Worm (Caenorhabditis elegans): Measurements from ENCODE around the gene C27D8.3.

DNA sequence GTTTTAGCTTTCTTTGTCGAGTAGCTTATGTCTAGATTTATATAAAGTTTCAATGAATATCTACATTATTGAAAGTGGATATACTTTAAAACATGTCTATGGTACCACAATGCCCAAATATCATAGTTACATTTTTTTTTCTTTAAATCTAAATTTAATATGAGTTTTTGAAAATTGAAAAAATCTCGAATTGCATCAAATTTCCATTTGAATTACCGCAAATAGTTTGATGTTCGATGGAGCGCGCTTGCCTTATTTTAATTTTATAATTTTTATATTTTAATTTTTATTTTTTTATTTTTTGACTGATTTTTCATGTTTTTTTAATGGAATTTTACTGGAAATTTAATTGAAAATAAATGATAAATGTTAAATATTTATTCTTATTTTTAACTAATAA lies 36.8 kb downstream of the C27D8.3 start, which contains the start of gene T23B5.4:
- TF ChIP-seq nhr-11 (tag; optimal IDR thresholded peaks at IDR 0.05), result no peak
- TF ChIP-seq elt-2 (tag; optimal IDR thresholded peaks at IDR 0.05), result no peak
- TF ChIP-seq R02D3.7 (tag; optimal IDR thresholded peaks at IDR 0.05), result no peak
- TF ChIP-seq ceh-16 (tag; optimal IDR thresholded peaks at IDR 0.05), result no peak
- no peak for TF ChIP-seq ama-1 (optimal IDR thresholded peaks at IDR 0.05)
- TF ChIP-seq ztf-11 (tag; optimal IDR thresholded peaks at IDR 0.05), result no peak
- no peak for TF ChIP-seq unc-39 (tag; optimal IDR thresholded peaks at IDR 0.05)
- no peak for TF ChIP-seq eor-1 (tag; optimal IDR thresholded peaks at IDR 0.05)
- TF ChIP-seq egl-27 (tag; optimal IDR thresholded peaks at IDR 0.05), result no peak
- no peak for TF ChIP-seq pqm-1 (tag; optimal IDR thresholded peaks at IDR 0.05)
- no peak for TF ChIP-seq tbx-2 (tag; optimal IDR thresholded peaks at IDR 0.05)
- no peak for TF ChIP-seq unc-62 (GFP tag; optimal IDR thresholded peaks at IDR 0.05)
